Fruit fly (Drosophila melanogaster) whole organism, wandering third instar larva: ENCODE data around the gene CG2991.

Experiments used
- HLH106 ChIP-seq: fragments of 200-800 bp; optimal IDR thresholded peaks from 3 replicates; lab custom pipeline; 2019; ENCODE audit warnings: missing biosample characterization, mild to moderate bottlenecking, missing genetic modification characterization, moderate library complexity
- Rel ChIP-seq, 2 experiments: fragments of 200-800 bp; sonication (Bioruptor generic) in 1 of 2; optimal IDR thresholded peaks; 2 replicates in 1 of 2; 3 replicates in 1 of 2; lab custom pipeline; 2016 to 2019; ENCODE audit warnings: mild to moderate bottlenecking in 2 of 2, missing biosample characterization in 2 of 2, missing genetic modification characterization in 2 of 2, moderate library complexity in 1 of 2
- Sp1 ChIP-seq: fragments of 200-800 bp; sonication (Bioruptor generic); optimal IDR thresholded peaks from 3 replicates; lab custom pipeline; 2019; ENCODE audit warnings: missing biosample characterization, mild to moderate bottlenecking, missing genetic modification characterization, moderate library complexity
- Vsx2 ChIP-seq: fragments of 200-300, 225-300 bp; sonication (Bioruptor generic); optimal IDR thresholded peaks from 2 replicates; lab custom pipeline; 2018; ENCODE audit warnings: missing biosample characterization, missing genetic modification characterization; ENCODE audit not compliant: partially characterized antibody
- brk ChIP-seq: fragments of 200-800 bp; sonication (Bioruptor generic); optimal IDR thresholded peaks from 2 replicates; lab custom pipeline; 2016; ENCODE audit warnings: missing biosample characterization, mild to moderate bottlenecking, missing genetic modification characterization
- dl ChIP-seq, 2 experiments: fragments of 175-275, 200-275 bp in 1 of 2; fragments of 200-275 bp in 1 of 2; sonication (Bioruptor generic); optimal IDR thresholded peaks; lab custom pipeline; 2018; ENCODE audit warnings: mild to moderate bottlenecking in 2 of 2, missing biosample characterization in 2 of 2, missing genetic modification characterization in 2 of 2, moderate library complexity in 2 of 2; ENCODE audit not compliant: partially characterized antibody in 2 of 2, insufficient read depth in 1 of 2
- dsf ChIP-seq: sonication (Bioruptor generic); optimal IDR thresholded peaks from 2 replicates; lab custom pipeline; 2016; ENCODE audit warnings: missing biosample characterization, missing genetic modification characterization, borderline replicate concordance
- fru ChIP-seq: fragments of 200-800 bp; sonication (Bioruptor generic); optimal IDR thresholded peaks from 3 replicates; lab custom pipeline; 2016; ENCODE audit warnings: missing biosample characterization, mild to moderate bottlenecking, missing genetic modification characterization
- rgr ChIP-seq: fragments of 200-800 bp; sonication (Bioruptor generic); optimal IDR thresholded peaks from 3 replicates; lab custom pipeline; 2016; ENCODE audit warnings: missing biosample characterization, mild to moderate bottlenecking, missing genetic modification characterization
- sv ChIP-seq: fragments of 200-800 bp; sonication (Bioruptor generic); optimal IDR thresholded peaks from 3 replicates; lab custom pipeline; 2016; ENCODE audit warnings: missing biosample characterization, missing genetic modification characterization

- peak; percentile 1 for TF ChIP-seq fru
- no peak for TF ChIP-seq dl (GFP tag; optimal IDR thresholded peaks at IDR 0.05; lab: Kevin White, UChicago; ENCODE audit: insufficient read depth in 1 of 2, partially characterized antibody in 2 of 2)
- no peak for TF ChIP-seq Sp1 (GFP tag; lab: Kevin White, UChicago)
- no peak for TF ChIP-seq rgr (GFP tag; lab: Kevin White, UChicago)
- no peak for TF ChIP-seq HLH106 (tag; lab: Kevin White, UChicago)
- TF ChIP-seq brk (GFP tag; lab: Kevin White, UChicago) = no peak
- no peak for TF ChIP-seq Rel (GFP tag; optimal IDR thresholded peaks at IDR 0.05; lab: Kevin White, UChicago)
- peak; percentile 31 for TF ChIP-seq Rel (tag; optimal IDR thresholded peaks at IDR 0.05; lab: Kevin White, UChicago)
- no peak for TF ChIP-seq sv (GFP tag; lab: Kevin White, UChicago)
- TF ChIP-seq dsf (GFP tag; lab: Kevin White, UChicago) = no peak
- TF ChIP-seq Vsx2 (GFP tag; lab: Kevin White, UChicago) = no peak
Observed at dm6 chr2L:2845634-2846033, 11.3 kb upstream of the CG2991 start, which contains the start of gene CG18557.
